Worm (Caenorhabditis elegans) whole organism, L4 larva: ENCODE data around the gene D2089.8.

Source experiments
- D1046.2 ChIP-seq: fragments of 200-800 bp; sonication (Bioruptor generic); IDR thresholded peaks from 2 replicates; pipeline ENCODE4 v1.3.6; 2022; ENCODE audit warnings: missing genetic modification characterization, missing compliant biosample characterization
- F26F4.8 ChIP-seq: fragments of 200-800 bp; sonication (Bioruptor generic); conservative IDR thresholded peaks from 2 replicates; pipeline ENCODE4 v1.3.6; 2022; ENCODE audit warnings: missing genetic modification characterization, missing compliant biosample characterization
- F37D6.2 ChIP-seq: sonication (generic microtip); optimal IDR thresholded peaks from 2 replicates; lab custom pipeline; 2016; ENCODE audit warnings: mild to moderate bottlenecking, missing genetic modification characterization, missing compliant biosample characterization
- F44E2.7 ChIP-seq: fragments of 200-800 bp; sonication (Bioruptor generic); IDR thresholded peaks from 2 replicates; pipeline ENCODE4 v2.1.2; 2022; ENCODE audit warnings: missing genetic modification characterization, missing compliant biosample characterization
- F49E8.2 ChIP-seq: sonication (generic microtip); optimal IDR thresholded peaks from 2 replicates; lab custom pipeline; 2016; ENCODE audit warnings: missing compliant biosample characterization, mild to moderate bottlenecking, missing genetic modification characterization, borderline replicate concordance
- R02D3.7 ChIP-seq: fragments of 150-350 bp; sonication (generic microtip); optimal IDR thresholded peaks from 3 replicates; lab custom pipeline; 2014; ENCODE audit warnings: missing biosample characterization, missing genetic modification characterization
- Y5F2A.4 ChIP-seq: fragments of 200-800 bp; sonication (Bioruptor generic); optimal IDR thresholded peaks from 2 replicates; lab custom pipeline; 2018; ENCODE audit warnings: mild to moderate bottlenecking, missing genetic modification characterization, missing compliant biosample characterization
- Y75B8A.6 ChIP-seq: fragments of 200-800 bp; sonication (Bioruptor generic); IDR thresholded peaks from 2 replicates; pipeline ENCODE4 v1.3.6; 2022; ENCODE audit warnings: missing genetic modification reagents, missing genetic modification characterization, missing compliant biosample characterization
- ZK337.2 ChIP-seq: fragments of 200-800 bp; sonication (Bioruptor generic); IDR thresholded peaks from 2 replicates; pipeline ENCODE4 v1.3.6; 2022; ENCODE audit warnings: missing genetic modification reagents, missing genetic modification characterization, missing compliant biosample characterization
- ZK546.5 ChIP-seq, 2 experiments: sonication (generic microtip); optimal IDR thresholded peaks; 2 replicates each; lab custom pipeline; 2017; ENCODE audit warnings: missing biosample characterization in 2 of 2, missing genetic modification characterization in 2 of 2
- aly-2 ChIP-seq: sonication (generic microtip); optimal IDR thresholded peaks from 2 replicates; lab custom pipeline; 2018; ENCODE audit warnings: missing biosample characterization, missing genetic modification characterization
- ceh-32 ChIP-seq: sonication (generic microtip); optimal IDR thresholded peaks from 2 replicates; lab custom pipeline; 2016; ENCODE audit warnings: mild to moderate bottlenecking, missing genetic modification characterization, missing compliant biosample characterization; ENCODE audit not compliant: poor library complexity
- ceh-62 ChIP-seq: sonication (generic microtip); optimal IDR thresholded peaks from 2 replicates; lab custom pipeline; 2017; ENCODE audit warnings: missing biosample characterization, missing genetic modification characterization
- daf-12 ChIP-seq: fragments of 150-350 bp; optimal IDR thresholded peaks from 2 replicates; lab custom pipeline; 2014; ENCODE audit warnings: missing biosample characterization, missing genetic modification reagents, missing genetic modification characterization
- daf-16 ChIP-seq, 3 experiments: sonication (generic microtip); optimal IDR thresholded peaks; 2 replicates each; lab custom pipeline; 2016 to 2017; ENCODE audit warnings: missing genetic modification characterization in 3 of 3, missing genetic modification reagents in 3 of 3, mild to moderate bottlenecking in 2 of 3, missing compliant biosample characterization in 2 of 3, missing biosample characterization in 1 of 3, moderate library complexity in 1 of 3
- daf-19 ChIP-seq: fragments of 200-800 bp; sonication (Bioruptor generic); conservative IDR thresholded peaks from 2 replicates; pipeline ENCODE4 v1.3.6; 2022; ENCODE audit warnings: missing genetic modification characterization, missing compliant biosample characterization
- daf-8 ChIP-seq: fragments of 200-800 bp; sonication (Bioruptor generic); IDR thresholded peaks from 2 replicates; pipeline ENCODE4 v1.3.6; 2022; ENCODE audit warnings: missing genetic modification characterization, missing compliant biosample characterization
- dmd-9 ChIP-seq: fragments of 200-800 bp; sonication (Bioruptor generic); IDR thresholded peaks from 2 replicates; pipeline ENCODE4 v1.3.6; 2022; ENCODE audit warnings: missing genetic modification reagents, missing genetic modification characterization, missing compliant biosample characterization
- duxl-1 ChIP-seq: sonication (generic microtip); optimal IDR thresholded peaks from 2 replicates; lab custom pipeline; 2016; ENCODE audit warnings: mild to moderate bottlenecking, missing genetic modification characterization, moderate library complexity, missing compliant biosample characterization; ENCODE audit not compliant: poor library complexity
- egl-27 ChIP-seq: sonication (generic microtip); optimal IDR thresholded peaks from 3 replicates; lab custom pipeline; 2017; ENCODE audit warnings: missing biosample characterization, missing genetic modification reagents, missing genetic modification characterization
- fkh-10 ChIP-seq: fragments of 150-350 bp; optimal IDR thresholded peaks from 2 replicates; lab custom pipeline; 2014; ENCODE audit warnings: missing biosample characterization, missing genetic modification reagents, missing genetic modification characterization
- gei-8 ChIP-seq: fragments of 200-800 bp; sonication (Bioruptor generic); optimal IDR thresholded peaks from 2 replicates; lab custom pipeline; 2018; ENCODE audit warnings: mild to moderate bottlenecking, missing genetic modification characterization, missing compliant biosample characterization
- hlh-11 ChIP-seq: fragments of 200-800 bp; sonication (Bioruptor generic); optimal IDR thresholded peaks from 2 replicates; lab custom pipeline; 2018; ENCODE audit warnings: mild to moderate bottlenecking, missing genetic modification characterization, missing compliant biosample characterization
- hlh-30 ChIP-seq: sonication (generic microtip); optimal IDR thresholded peaks from 2 replicates; lab custom pipeline; 2017; ENCODE audit warnings: antibody characterized with exemption, mild to moderate bottlenecking, missing genetic modification characterization, missing compliant biosample characterization; ENCODE audit not compliant: insufficient read depth
- hmg-1.1 ChIP-seq: fragments of 200-800 bp; sonication (Bioruptor generic); IDR thresholded peaks from 2 replicates; pipeline ENCODE4 v1.3.6; 2022; ENCODE audit warnings: missing genetic modification reagents, missing genetic modification characterization, missing compliant biosample characterization
- lin-13 ChIP-seq: fragments of 150-350 bp; optimal IDR thresholded peaks from 2 replicates; lab custom pipeline; 2014; ENCODE audit warnings: missing biosample characterization, missing genetic modification reagents, missing genetic modification characterization
- lin-15B ChIP-seq: fragments of 150-350 bp; sonication (generic microtip); optimal IDR thresholded peaks from 3 replicates; lab custom pipeline; 2014; ENCODE audit warnings: missing biosample characterization, missing genetic modification characterization
- lin-29 ChIP-seq: fragments of 200-800 bp; sonication (Bioruptor generic); IDR thresholded peaks from 2 replicates; pipeline ENCODE4 v1.3.6; 2022; ENCODE audit warnings: missing genetic modification reagents, missing genetic modification characterization, missing compliant biosample characterization
- lin-38 ChIP-seq: fragments of 200-800 bp; sonication (Bioruptor generic); IDR thresholded peaks from 2 replicates; pipeline ENCODE4 v1.3.6; 2022; ENCODE audit warnings: missing genetic modification reagents, missing genetic modification characterization, missing compliant biosample characterization
- lir-3 ChIP-seq: sonication (generic microtip); optimal IDR thresholded peaks from 2 replicates; lab custom pipeline; 2016; ENCODE audit warnings: mild to moderate bottlenecking, missing genetic modification characterization, missing compliant biosample characterization
- lsy-2 ChIP-seq, 2 experiments: fragments of 150-350 bp in 1 of 2; sonication (generic microtip) in 1 of 2; optimal IDR thresholded peaks; 2 replicates each; lab custom pipeline; 2014 to 2017; ENCODE audit warnings: missing biosample characterization in 2 of 2, missing genetic modification characterization in 2 of 2
- madf-9 ChIP-seq: fragments of 200-800 bp; sonication (Bioruptor generic); conservative IDR thresholded peaks from 2 replicates; pipeline ENCODE4 v1.3.6; 2022; ENCODE audit warnings: missing genetic modification reagents, missing genetic modification characterization, missing compliant biosample characterization
- mdl-1 ChIP-seq, 2 experiments: fragments of 150-350 bp in 1 of 2; sonication (generic microtip) in 1 of 2; optimal IDR thresholded peaks; 2 replicates each; lab custom pipeline; 2014 to 2017; ENCODE audit warnings: missing biosample characterization in 2 of 2, missing genetic modification characterization in 2 of 2
- mep-1 ChIP-seq: fragments of 150-350 bp; sonication (generic microtip); optimal IDR thresholded peaks from 3 replicates; lab custom pipeline; 2014; ENCODE audit warnings: missing biosample characterization, missing genetic modification characterization
- nhr-10 ChIP-seq: fragments of 150-350 bp; optimal IDR thresholded peaks from 2 replicates; lab custom pipeline; 2014; ENCODE audit warnings: missing biosample characterization, missing genetic modification characterization
- nhr-237 ChIP-seq: sonication (generic microtip); optimal IDR thresholded peaks from 2 replicates; lab custom pipeline; 2017; ENCODE audit warnings: missing biosample characterization, missing genetic modification characterization
- nhr-25 ChIP-seq: sonication (generic microtip); optimal IDR thresholded peaks from 2 replicates; lab custom pipeline; 2017; ENCODE audit warnings: missing genetic modification characterization, mild to moderate bottlenecking, missing compliant biosample characterization, antibody characterized with exemption, moderate library complexity, borderline replicate concordance; ENCODE audit not compliant: insufficient read depth
- pha-4 ChIP-seq, 2 experiments: fragments of 150-350 bp in 1 of 2; fragments of 200-800 bp in 1 of 2; sonication (Bioruptor generic) in 1 of 2; IDR thresholded peaks in 1 of 2; optimal IDR thresholded peaks in 1 of 2; 2 replicates each; pipeline versions ENCODE4 v1.3.6 to Lab custom; 2014 to 2022; ENCODE audit warnings: missing genetic modification characterization in 2 of 2, missing genetic modification reagents in 2 of 2, missing biosample characterization in 1 of 2, missing compliant biosample characterization in 1 of 2
- pqm-1 ChIP-seq: sonication (generic microtip); optimal IDR thresholded peaks from 2 replicates; lab custom pipeline; 2017; ENCODE audit warnings: missing biosample characterization, missing genetic modification characterization
- rbr-2 ChIP-seq: sonication (generic microtip); optimal IDR thresholded peaks from 2 replicates; lab custom pipeline; 2016; ENCODE audit warnings: missing genotype, missing genetic modification characterization, missing compliant biosample characterization
- saeg-2 ChIP-seq: fragments of 200-800 bp; sonication (Bioruptor generic); IDR thresholded peaks from 2 replicates; pipeline ENCODE4 v1.3.6; 2022; ENCODE audit warnings: missing genetic modification reagents, missing genetic modification characterization, missing compliant biosample characterization
- sdz-12 ChIP-seq: fragments of 200-800 bp; sonication (Bioruptor generic); optimal IDR thresholded peaks from 2 replicates; lab custom pipeline; 2018; ENCODE audit warnings: mild to moderate bottlenecking, missing genetic modification characterization, missing compliant biosample characterization
- snpc-4 ChIP-seq: fragments of 150-350 bp; optimal IDR thresholded peaks from 2 replicates; lab custom pipeline; 2014; ENCODE audit warnings: missing biosample characterization, missing genetic modification characterization
- tra-1 ChIP-seq: fragments of 200-800 bp; sonication (Bioruptor generic); IDR thresholded peaks from 2 replicates; pipeline ENCODE4 v1.3.6; 2022; ENCODE audit warnings: missing genetic modification reagents, missing genetic modification characterization, missing compliant biosample characterization
- unc-130 ChIP-seq: sonication (generic microtip); optimal IDR thresholded peaks from 2 replicates; lab custom pipeline; 2016; ENCODE audit warnings: missing genetic modification reagents, missing genetic modification characterization, missing compliant biosample characterization
- unc-39 ChIP-seq: sonication (generic microtip); optimal IDR thresholded peaks from 2 replicates; lab custom pipeline; 2017; ENCODE audit warnings: missing biosample characterization, missing genetic modification characterization
- zag-1 ChIP-seq: fragments of 150-350 bp; optimal IDR thresholded peaks from 2 replicates; lab custom pipeline; 2014; ENCODE audit warnings: missing biosample characterization, missing genetic modification characterization
- zip-11 ChIP-seq: fragments of 200-800 bp; sonication (Bioruptor generic); IDR thresholded peaks from 2 replicates; pipeline ENCODE4 v1.3.6; 2022; ENCODE audit warnings: missing genetic modification characterization, missing compliant biosample characterization
- ztf-11 ChIP-seq: fragments of 150-350 bp; optimal IDR thresholded peaks from 2 replicates; lab custom pipeline; 2014; ENCODE audit warnings: missing biosample characterization, missing genetic modification characterization

The D2089.8 gene

DNA sequence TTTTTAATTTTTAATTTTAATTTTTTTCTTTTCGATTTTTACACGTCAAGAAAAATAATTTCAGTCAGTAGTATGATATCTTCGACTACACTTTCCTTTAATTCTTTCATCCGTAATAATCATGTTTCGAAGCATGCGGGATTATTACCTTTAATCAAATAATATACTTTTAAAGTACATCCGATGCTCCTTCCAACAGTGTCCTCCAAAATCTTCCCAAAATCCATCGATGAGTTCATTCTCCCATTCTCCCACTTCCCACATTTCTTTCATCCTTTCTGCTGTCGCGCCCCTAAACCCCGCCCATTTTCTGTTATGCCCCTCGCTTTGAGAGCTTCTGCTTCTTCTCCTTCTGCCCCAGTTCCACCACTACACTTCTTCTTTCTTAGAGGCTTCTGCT is 32.1 kb upstream of the D2089.8 start, which contains the start of gene lgc-57:
TSS of gene lgc-57 (plus strand) at position 301 of the 400 bp plus-strand sequence.
- TF ChIP-seq ztf-11 (tag; lab: Kevin White, UChicago): no peak
- no peak for TF ChIP-seq hlh-11
- no peak for TF ChIP-seq madf-9
- TF ChIP-seq duxl-1 (tag; lab: Kevin White, UChicago): no peak
- no peak for TF ChIP-seq F49E8.2 (tag; lab: Kevin White, UChicago)
- TF ChIP-seq daf-19 (GFP tag; lab: Robert Waterston, UW): no peak
- TF ChIP-seq nhr-237 (tag; lab: Kevin White, UChicago): no peak

DNA sequence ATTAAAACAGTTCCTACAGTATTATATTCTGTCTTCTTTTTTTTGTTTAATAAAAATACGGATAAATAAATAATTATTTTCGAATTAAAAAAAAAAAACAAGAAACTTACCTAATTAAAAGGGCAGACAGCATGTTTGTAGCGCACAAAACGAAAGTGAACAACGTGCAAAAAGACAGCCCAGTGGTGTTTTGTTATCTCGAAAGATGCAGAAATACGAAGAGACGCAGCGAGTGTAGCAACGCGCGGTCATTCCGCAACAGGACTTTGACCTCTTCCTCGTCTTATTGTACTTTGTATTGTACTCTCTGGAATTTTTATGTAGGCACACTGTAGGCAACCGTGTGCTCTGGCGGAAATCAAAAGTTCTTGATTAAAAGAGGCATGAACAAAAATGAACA is 31.1 kb upstream of the D2089.8 start, which contains the start of gene gbh-1:
TSS of gene gbh-1 (minus strand) at position 149 of the 400 bp plus-strand sequence.
- TF ChIP-seq F26F4.8 (no peak), daf-12 (no peak), ZK337.2 (GFP tag; lab: Robert Waterston, UW) (no peak), Y75B8A.6 (GFP tag; lab: Robert Waterston, UW) (no peak), lir-3 (no peak), daf-8 (GFP tag; lab: Robert Waterston, UW) (no peak), unc-39 (tag; lab: Kevin White, UChicago) (no peak), nhr-10 (no peak), F37D6.2 (no peak), F44E2.7 (no peak), sdz-12 (GFP tag; lab: Kevin White, UChicago) (no peak), dmd-9 (GFP tag; lab: Robert Waterston, UW) (no peak), mdl-1 (tag; optimal IDR thresholded peaks at IDR 0.05; lab: Kevin White, UChicago) (peak in 1 of 2 experiments; percentile 73), pha-4 (GFP tag; IDR thresholded peaks at IDR 0.05; lab: Robert Waterston, UW) (no peak), pha-4 (tag; optimal IDR thresholded peaks at IDR 0.05; lab: Kevin White, UChicago) (no peak), nhr-25 (tag; lab: Kevin White, UChicago) (no peak), lin-13 (GFP tag; lab: Kevin White, UChicago) (no peak), D1046.2 (GFP tag; lab: Robert Waterston, UW) (no peak), ceh-32 (no peak), lin-38 (GFP tag; lab: Robert Waterston, UW) (no peak), hmg-1.1 (GFP tag; lab: Robert Waterston, UW) (no peak), zag-1 (tag; lab: Kevin White, UChicago) (no peak), ceh-62 (tag; lab: Kevin White, UChicago) (no peak), saeg-2 (no peak), R02D3.7 (tag; lab: Kevin White, UChicago) (no peak), F49E8.2 (tag; lab: Kevin White, UChicago) (no peak), tra-1 (GFP tag; lab: Robert Waterston, UW) (no peak), lin-29 (GFP tag; lab: Robert Waterston, UW) (no peak), lsy-2 (tag; optimal IDR thresholded peaks at IDR 0.05; lab: Kevin White, UChicago) (no peak), ZK546.5 (tag; optimal IDR thresholded peaks at IDR 0.05; lab: Kevin White, UChicago) (no peak), mep-1 (tag; lab: Kevin White, UChicago) (no peak), gei-8 (GFP tag; lab: Kevin White, UChicago) (no peak), aly-2 (tag; lab: Kevin White, UChicago) (no peak), nhr-237 (tag; lab: Kevin White, UChicago) (no peak), daf-16 (GFP tag; optimal IDR thresholded peaks at IDR 0.05; lab: Kevin White, UChicago) (no peak), daf-16 (tag; optimal IDR thresholded peaks at IDR 0.05; lab: Kevin White, UChicago) (peak; percentile 31), zip-11 (GFP tag; lab: Robert Waterston, UW) (no peak), egl-27 (tag; lab: Kevin White, UChicago) (no peak), Y5F2A.4 (GFP tag; lab: Kevin White, UChicago) (no peak), fkh-10 (GFP tag; lab: Kevin White, UChicago) (no peak), unc-130 (no peak), snpc-4 (tag; lab: Kevin White, UChicago) (no peak), hlh-30 (no peak), rbr-2 (no peak), pqm-1 (tag; lab: Kevin White, UChicago) (no peak), lin-15B (no peak)
